Fruit fly (Drosophila melanogaster) whole organism, embryonic: Measurements from ENCODE around the gene wdb.

ENCODE experiments used
- BtbVII ChIP-seq: fragments of 200-800 bp; sonication (Bioruptor generic); optimal IDR thresholded peaks from 3 replicates; lab custom pipeline; 2017; ENCODE audit warnings: missing biosample characterization, mild to moderate bottlenecking, missing genetic modification characterization
- CG10462 ChIP-seq: fragments of 200-800 bp; sonication (Bioruptor generic); optimal IDR thresholded peaks from 2 replicates; lab custom pipeline; 2016; ENCODE audit warnings: missing biosample characterization, missing genetic modification characterization
- CG11695 ChIP-seq: fragments of 200-800 bp; sonication (Bioruptor generic); IDR thresholded peaks from 3 replicates; pipeline ENCODE4 v1.3.6; 2022; ENCODE audit warnings: missing biosample characterization, missing genetic modification characterization
- CG12659 ChIP-seq: fragments of 200-800 bp; sonication (Bioruptor generic); optimal IDR thresholded peaks from 3 replicates; lab custom pipeline; 2017; ENCODE audit warnings: mild to moderate bottlenecking, missing biosample characterization, missing genetic modification reagents, missing genetic modification characterization
- CG15479 ChIP-seq: fragments of 200-800 bp; sonication (Bioruptor generic); optimal IDR thresholded peaks from 3 replicates; lab custom pipeline; 2019; ENCODE audit warnings: missing biosample characterization, mild to moderate bottlenecking, missing genetic modification characterization, moderate library complexity
- CG16863 ChIP-seq: fragments of 200-800 bp; sonication (Bioruptor generic); optimal IDR thresholded peaks from 3 replicates; lab custom pipeline; 2016; ENCODE audit warnings: missing biosample characterization, missing genetic modification characterization
- CG17359 ChIP-seq: fragments of 200-800 bp; sonication (Bioruptor generic); optimal IDR thresholded peaks from 3 replicates; lab custom pipeline; 2018; ENCODE audit warnings: missing biosample characterization, mild to moderate bottlenecking, missing genetic modification characterization, moderate library complexity
- CG17385 ChIP-seq: fragments of 200-800 bp; sonication (Bioruptor generic); optimal IDR thresholded peaks from 3 replicates; lab custom pipeline; 2018; ENCODE audit warnings: missing biosample characterization, mild to moderate bottlenecking, missing genetic modification characterization
- CG1792 ChIP-seq: fragments of 200-800 bp; sonication (Bioruptor generic); optimal IDR thresholded peaks from 2 replicates; lab custom pipeline; 2016; ENCODE audit warnings: missing biosample characterization, missing genetic modification characterization
- CG18599 ChIP-seq: fragments of 200-800 bp; sonication (Bioruptor generic); optimal IDR thresholded peaks from 3 replicates; lab custom pipeline; 2017; ENCODE audit warnings: missing biosample characterization, missing genetic modification characterization, mild to moderate bottlenecking, moderate library complexity, missing genetic modification reagents
- CG2116 ChIP-seq: fragments of 200-800 bp; sonication (Bioruptor generic); optimal IDR thresholded peaks from 3 replicates; lab custom pipeline; 2018; ENCODE audit warnings: missing biosample characterization, mild to moderate bottlenecking, missing genetic modification characterization
- CG2889 ChIP-seq: fragments of 200-800 bp; sonication (Bioruptor generic); IDR thresholded peaks from 3 replicates; pipeline ENCODE4 v1.3.6; 2022; ENCODE audit warnings: missing biosample characterization, missing genetic modification characterization
- CG3163 ChIP-seq: fragments of 200-800 bp; sonication (Bioruptor generic); optimal IDR thresholded peaks from 3 replicates; lab custom pipeline; 2016; ENCODE audit warnings: missing biosample characterization, missing genetic modification characterization
- CG32767 ChIP-seq: fragments of 200-800 bp; sonication (Bioruptor generic); IDR thresholded peaks from 2 replicates; pipeline ENCODE4 v1.3.6; 2022; ENCODE audit warnings: missing biosample characterization, missing genetic modification characterization
- CG4617 ChIP-seq: fragments of 200-800 bp; sonication (Bioruptor generic); optimal IDR thresholded peaks from 3 replicates; lab custom pipeline; 2016; ENCODE audit warnings: missing biosample characterization, missing genetic modification characterization, borderline replicate concordance
- CG6272 ChIP-seq: fragments of 200-800 bp; sonication (Bioruptor generic); IDR thresholded peaks from 2 replicates; pipeline ENCODE4 v1.3.6; 2022; ENCODE audit warnings: missing biosample characterization, missing genetic modification characterization
- CG7357 ChIP-seq: fragments of 200-800 bp; sonication (Bioruptor generic); IDR thresholded peaks from 3 replicates; pipeline ENCODE4 v1.3.6; 2022; ENCODE audit warnings: missing biosample characterization, missing genetic modification characterization
- CG7963 ChIP-seq: fragments of 200-800 bp; sonication (Bioruptor generic); IDR thresholded peaks from 3 replicates; pipeline ENCODE4 v1.3.6; 2022; ENCODE audit warnings: missing biosample characterization, missing genetic modification characterization; ENCODE audit not compliant: partially characterized antibody
- CG8281 ChIP-seq: fragments of 200-800 bp; sonication (Bioruptor generic); optimal IDR thresholded peaks from 2 replicates; lab custom pipeline; 2018; ENCODE audit warnings: missing biosample characterization, mild to moderate bottlenecking, missing genetic modification characterization, moderate library complexity
- CG8388 ChIP-seq: fragments of 200-800 bp; sonication (Bioruptor generic); optimal IDR thresholded peaks from 2 replicates; lab custom pipeline; 2019; ENCODE audit warnings: missing biosample characterization, mild to moderate bottlenecking, missing genetic modification characterization, moderate library complexity
- CG9797 ChIP-seq: fragments of 200-800 bp; sonication (Bioruptor generic); optimal IDR thresholded peaks from 3 replicates; lab custom pipeline; 2018; ENCODE audit warnings: missing biosample characterization, mild to moderate bottlenecking, missing genetic modification characterization
- Dbx ChIP-seq: fragments of 200-800 bp; sonication (Bioruptor generic); IDR thresholded peaks from 3 replicates; pipeline ENCODE4 v1.3.6; 2022; ENCODE audit warnings: missing biosample characterization, missing genetic modification characterization
- Dp ChIP-seq: fragments of 200-800 bp; sonication (Bioruptor generic); optimal IDR thresholded peaks from 2 replicates; lab custom pipeline; 2018; ENCODE audit warnings: missing biosample characterization, mild to moderate bottlenecking, missing genetic modification characterization, moderate library complexity
- Drgx ChIP-seq: fragments of 200-800 bp; sonication (Bioruptor generic); IDR thresholded peaks from 2 replicates; pipeline ENCODE4 v1.3.6; 2022; ENCODE audit warnings: missing biosample characterization, missing genetic modification characterization
- HLHmδ ChIP-seq: fragments of 200-800 bp; sonication (Bioruptor generic); optimal IDR thresholded peaks from 2 replicates; lab custom pipeline; 2018; ENCODE audit warnings: missing biosample characterization, mild to moderate bottlenecking, missing genetic modification characterization, moderate library complexity
- Hmr ChIP-seq: fragments of 200-800 bp; sonication (Bioruptor generic); optimal IDR thresholded peaks from 3 replicates; lab custom pipeline; 2017; ENCODE audit warnings: mild to moderate bottlenecking, missing biosample characterization, missing genetic modification reagents, missing genetic modification characterization
- Kr ChIP-seq: fragments of 200-800 bp; sonication (Bioruptor generic); optimal IDR thresholded peaks from 2 replicates; lab custom pipeline; 2017; ENCODE audit warnings: missing biosample characterization, mild to moderate bottlenecking, missing genetic modification characterization
- Mes4 ChIP-seq: fragments of 200-800 bp; sonication (Bioruptor generic); optimal IDR thresholded peaks from 2 replicates; lab custom pipeline; 2016; ENCODE audit warnings: missing biosample characterization, missing genetic modification characterization
- Side ChIP-seq: fragments of 200-800 bp; sonication (Bioruptor generic); optimal IDR thresholded peaks from 2 replicates; lab custom pipeline; 2016; ENCODE audit warnings: missing biosample characterization, missing genetic modification characterization
- Sox100B ChIP-seq: fragments of 200-800 bp; sonication (Bioruptor generic); optimal IDR thresholded peaks from 3 replicates; lab custom pipeline; 2018; ENCODE audit warnings: missing biosample characterization, mild to moderate bottlenecking, missing genetic modification characterization
- az2 ChIP-seq: fragments of 200-800 bp; sonication (Bioruptor generic); optimal IDR thresholded peaks from 3 replicates; lab custom pipeline; 2016; ENCODE audit warnings: missing biosample characterization, missing genetic modification characterization
- bab2 ChIP-seq: fragments of 200-800 bp; sonication (Bioruptor generic); optimal IDR thresholded peaks from 2 replicates; lab custom pipeline; 2016; ENCODE audit warnings: missing biosample characterization, missing genetic modification characterization
- chif ChIP-seq, 2 experiments: fragments of 200-800 bp; sonication (Bioruptor generic); optimal IDR thresholded peaks; 3 replicates each; lab custom pipeline; 2016; ENCODE audit warnings: missing biosample characterization in 2 of 2, missing genetic modification characterization in 2 of 2
- cwo ChIP-seq: fragments of 200-800 bp; sonication (Bioruptor generic); optimal IDR thresholded peaks from 3 replicates; lab custom pipeline; 2017; ENCODE audit warnings: missing biosample characterization, missing genetic modification characterization, mild to moderate bottlenecking, moderate library complexity, missing genetic modification reagents
- dan ChIP-seq: fragments of 200-800 bp; sonication (Bioruptor generic); IDR thresholded peaks from 2 replicates; pipeline ENCODE4 v1.3.6; 2022; ENCODE audit warnings: missing biosample characterization, missing genetic modification characterization
- gcm ChIP-seq: fragments of 200-800 bp; sonication (Bioruptor generic); optimal IDR thresholded peaks from 2 replicates; lab custom pipeline; 2019; ENCODE audit warnings: missing biosample characterization, mild to moderate bottlenecking, missing genetic modification characterization, moderate library complexity
- gfzf ChIP-seq: fragments of 200-800 bp; sonication (Bioruptor generic); optimal IDR thresholded peaks from 2 replicates; lab custom pipeline; 2016; ENCODE audit warnings: missing biosample characterization, mild to moderate bottlenecking, missing genetic modification characterization, moderate library complexity
- hb ChIP-seq: fragments of 200-800 bp; sonication (Bioruptor generic); IDR thresholded peaks from 3 replicates; pipeline ENCODE4 v1.3.6; 2022; ENCODE audit warnings: missing biosample characterization, missing genetic modification characterization; ENCODE audit not compliant: partially characterized antibody
- her ChIP-seq: fragments of 200-800 bp; sonication (Bioruptor generic); optimal IDR thresholded peaks from 2 replicates; lab custom pipeline; 2016; ENCODE audit warnings: missing biosample characterization, missing genetic modification characterization
- insv ChIP-seq, 2 experiments: fragments of 200-800 bp; sonication (Bioruptor generic); optimal IDR thresholded peaks; 3 replicates each; lab custom pipeline; 2016 to 2018; ENCODE audit warnings: missing biosample characterization in 2 of 2, missing genetic modification characterization in 2 of 2
- knrl ChIP-seq: fragments of 200-800 bp; sonication (Bioruptor generic); IDR thresholded peaks from 3 replicates; pipeline ENCODE4 v1.3.6; 2022; ENCODE audit warnings: missing biosample characterization, missing genetic modification characterization; ENCODE audit not compliant: partially characterized antibody
- maf-S ChIP-seq: fragments of 200-800 bp; sonication (Bioruptor generic); optimal IDR thresholded peaks from 2 replicates; lab custom pipeline; 2016; ENCODE audit warnings: missing biosample characterization, missing genetic modification characterization
- oc ChIP-seq: fragments of 200-800 bp; sonication (Bioruptor generic); optimal IDR thresholded peaks from 2 replicates; lab custom pipeline; 2018; ENCODE audit warnings: missing biosample characterization, mild to moderate bottlenecking, missing genetic modification characterization, moderate library complexity
- pb ChIP-seq: fragments of 200-800 bp; sonication (Bioruptor generic); optimal IDR thresholded peaks from 3 replicates; lab custom pipeline; 2016; ENCODE audit warnings: missing biosample characterization, missing genetic modification characterization
- pho ChIP-seq: fragments of 200-800 bp; sonication (Bioruptor generic); optimal IDR thresholded peaks from 2 replicates; lab custom pipeline; 2016; ENCODE audit warnings: missing biosample characterization, missing genetic modification characterization
- shn ChIP-seq: fragments of 200-800 bp; sonication (Bioruptor generic); optimal IDR thresholded peaks from 3 replicates; lab custom pipeline; 2016; ENCODE audit warnings: missing biosample characterization, missing genetic modification characterization
- tio ChIP-seq: fragments of 200-800 bp; sonication (Bioruptor generic); optimal IDR thresholded peaks from 2 replicates; lab custom pipeline; 2017; ENCODE audit warnings: missing biosample characterization, missing genetic modification characterization, inconsistent platforms
- tll ChIP-seq, 2 experiments: fragments of 200-800 bp in 1 of 2; fragments of >200 bp in 1 of 2; sonication (Bioruptor generic) in 1 of 2; optimal IDR thresholded peaks; 2 replicates each; lab custom pipeline; 2017 to 2019; ENCODE audit warnings: missing biosample characterization in 2 of 2, missing genetic modification characterization in 2 of 2, mild to moderate bottlenecking in 1 of 2, moderate library complexity in 1 of 2
- twi ChIP-seq: fragments of 200-800 bp; optimal IDR thresholded peaks from 2 replicates; lab custom pipeline; 2019; ENCODE audit warnings: missing biosample characterization, mild to moderate bottlenecking, missing genetic modification characterization, moderate library complexity
- vvl ChIP-seq: fragments of 200-800 bp; sonication (Bioruptor generic); IDR thresholded peaks from 2 replicates; pipeline ENCODE4 v1.3.6; 2022; ENCODE audit warnings: missing biosample characterization, missing genetic modification characterization

wdb gene

dm6 chr3R:27554964-27555363, 27.1 kb downstream of the wdb start (continued):
- TF ChIP-seq Hmr (GFP tag; lab: Kevin White, UChicago) (peak; percentile 61), CG2116 (peak; percentile 19), CG1792 (GFP tag; lab: Kevin White, UChicago) (peak; percentile 64), CG15479 (no peak), CG3163 (peak; percentile 39), CG7357 (GFP tag; lab: Robert Waterston, UW) (peak; percentile 68; the same call in 2 of the 3 replicates), CG16863 (peak; percentile 76), CG2889 (GFP tag; lab: Robert Waterston, UW) (0 out of 3 replicates have a peak, but pooled peaks have one; percentile 47), pb (GFP tag; lab: Kevin White, UChicago) (peak; percentile 27), tio (GFP tag; lab: Kevin White, UChicago) (peak; percentile 68), bab2 (GFP tag; lab: Kevin White, UChicago) (peak; percentile 72), Kr (GFP tag; lab: Kevin White, UChicago) (no peak), Dbx (GFP tag; lab: Robert Waterston, UW) (peak; percentile 60; the same call in 2 of the 3 replicates), CG12659 (GFP tag; lab: Kevin White, UChicago) (peak; percentile 69), CG4617 (peak; percentile 32), tll (GFP tag; optimal IDR thresholded peaks at IDR 0.05; lab: Kevin White, UChicago) (no peak), CG18599 (GFP tag; lab: Kevin White, UChicago) (peak; percentile 78), gcm (peak; percentile 81), Drgx (peak; percentile 92), CG8281 (tag; lab: Kevin White, UChicago) (peak; percentile 66), insv (GFP tag; optimal IDR thresholded peaks at IDR 0.05; lab: Kevin White, UChicago) (no peak), CG9797 (GFP tag; lab: Kevin White, UChicago) (no peak), Sox100B (peak; percentile 81), hb (no peak), vvl (peak; percentile 86), CG8388 (GFP tag; lab: Kevin White, UChicago) (peak; percentile 82), CG32767 (GFP tag; lab: Robert Waterston, UW) (peak; percentile 78), maf-S (GFP tag; lab: Kevin White, UChicago) (peak; percentile 58), CG17359 (tag; lab: Kevin White, UChicago) (peak; percentile 90), CG17385 (GFP tag; lab: Kevin White, UChicago) (peak; percentile 75), Dp (GFP tag; lab: Kevin White, UChicago) (no peak), chif (GFP tag; optimal IDR thresholded peaks at IDR 0.05; lab: Kevin White, UChicago) (peak; percentile 78 to 83), CG7963 (no peak), oc (tag; lab: Kevin White, UChicago) (peak; percentile 76), dan (GFP tag; lab: Robert Waterston, UW) (peak; percentile 42; the same call in 1 of the 2 replicates), CG6272 (GFP tag; lab: Robert Waterston, UW) (peak; percentile 77), CG11695 (GFP tag; lab: Robert Waterston, UW) (peak; percentile 79; the same call in 2 of the 3 replicates), twi (tag; lab: Kevin White, UChicago) (peak; percentile 62), BtbVII (GFP tag; lab: Kevin White, UChicago) (peak; percentile 69), CG10462 (peak; percentile 76), Mes4 (peak; percentile 75), cwo (GFP tag; lab: Kevin White, UChicago) (peak; percentile 68), knrl (GFP tag; lab: Robert Waterston, UW) (no peak), her (GFP tag; lab: Kevin White, UChicago) (peak; percentile 34), shn (GFP tag; lab: Kevin White, UChicago) (peak; percentile 56), HLHmδ (GFP tag; lab: Kevin White, UChicago) (no peak), pho (peak; percentile 51), Side (GFP tag; lab: Kevin White, UChicago) (peak; percentile 69), az2 (GFP tag; lab: Kevin White, UChicago) (peak; percentile 81), gfzf (GFP tag; lab: Kevin White, UChicago) (no peak)
